Fruit fly (Drosophila melanogaster) whole organism, prepupa: ENCODE measurements around the gene gny.
A peak's percentile ranks its signal among the peaks of the same experiment; 100 is the strongest.

Source experiments
- CG10631 ChIP-seq: fragments of 200-800 bp; sonication (Bioruptor generic); optimal IDR thresholded peaks from 2 replicates; lab custom pipeline; 2016; ENCODE audit warnings: missing biosample characterization, missing genetic modification characterization
- CG10669 ChIP-seq: fragments of 200-800 bp; sonication (Bioruptor generic); optimal IDR thresholded peaks from 3 replicates; lab custom pipeline; 2018; ENCODE audit warnings: missing biosample characterization, mild to moderate bottlenecking, missing genetic modification characterization, moderate library complexity
- CG11762 ChIP-seq: fragments of 200-800 bp; sonication (Bioruptor generic); optimal IDR thresholded peaks from 3 replicates; lab custom pipeline; 2016; ENCODE audit warnings: missing biosample characterization, missing genetic modification characterization; ENCODE audit not compliant: insufficient read depth
- CG11902 ChIP-seq: fragments of 200-800 bp; sonication (Bioruptor generic); optimal IDR thresholded peaks from 3 replicates; lab custom pipeline; 2016; ENCODE audit warnings: missing biosample characterization, missing genetic modification characterization
- CG15336 ChIP-seq: fragments of 200-800 bp; sonication (Bioruptor generic); IDR thresholded peaks from 2 replicates; pipeline ENCODE4 v1.3.6; 2022; ENCODE audit warnings: missing biosample characterization, missing genetic modification characterization
- CG1621 ChIP-seq: fragments of 200-800 bp; sonication (Bioruptor generic); optimal IDR thresholded peaks from 3 replicates; lab custom pipeline; 2018; ENCODE audit warnings: missing biosample characterization, mild to moderate bottlenecking, missing genetic modification characterization
- CG16779 ChIP-seq: fragments of 200-800 bp; sonication (Bioruptor generic); optimal IDR thresholded peaks from 3 replicates; lab custom pipeline; 2017; ENCODE audit warnings: missing biosample characterization, mild to moderate bottlenecking, missing genetic modification characterization
- CG3032 ChIP-seq: fragments of 200-800 bp; optimal IDR thresholded peaks from 2 replicates; lab custom pipeline; 2019; ENCODE audit warnings: missing biosample characterization, mild to moderate bottlenecking, missing genetic modification characterization, moderate library complexity
- CG31627 ChIP-seq: fragments of 200-800 bp; sonication (Bioruptor generic); optimal IDR thresholded peaks from 3 replicates; lab custom pipeline; 2016; ENCODE audit warnings: missing biosample characterization, missing genetic modification characterization
- CG32006 ChIP-seq: fragments of 200-800 bp; sonication (Bioruptor generic); optimal IDR thresholded peaks from 3 replicates; lab custom pipeline; 2017; ENCODE audit warnings: missing biosample characterization, mild to moderate bottlenecking, missing genetic modification characterization
- CG34406 ChIP-seq: fragments of 200-800 bp; sonication (Bioruptor generic); optimal IDR thresholded peaks from 3 replicates; lab custom pipeline; 2016; ENCODE audit warnings: missing biosample characterization, missing genetic modification characterization
- CG3919 ChIP-seq: fragments of 200-800 bp; sonication (Bioruptor generic); optimal IDR thresholded peaks from 3 replicates; lab custom pipeline; 2016; ENCODE audit warnings: missing biosample characterization, missing genetic modification characterization
- CG4318 ChIP-seq: fragments of 200-800 bp; sonication (Bioruptor generic); optimal IDR thresholded peaks from 3 replicates; lab custom pipeline; 2017; ENCODE audit warnings: missing biosample characterization, mild to moderate bottlenecking, missing genetic modification characterization
- CG6163 ChIP-seq: fragments of 200-800 bp; sonication (Bioruptor generic); IDR thresholded peaks from 3 replicates; pipeline ENCODE4 v1.3.6; 2022; ENCODE audit warnings: missing biosample characterization, missing genetic modification characterization
- CG6792 ChIP-seq: fragments of 200-800 bp; sonication (Bioruptor generic); optimal IDR thresholded peaks from 3 replicates; lab custom pipeline; 2016; ENCODE audit warnings: missing biosample characterization, missing genetic modification characterization
- CG6808 ChIP-seq: fragments of 200-800 bp; sonication (Bioruptor generic); optimal IDR thresholded peaks from 3 replicates; lab custom pipeline; 2017; ENCODE audit warnings: missing biosample characterization, missing genetic modification characterization, mild to moderate bottlenecking, moderate library complexity, missing genetic modification reagents
- CG6854 ChIP-seq: fragments of 200-800 bp; sonication (Bioruptor generic); optimal IDR thresholded peaks from 2 replicates; lab custom pipeline; 2017; ENCODE audit warnings: missing biosample characterization, mild to moderate bottlenecking, missing genetic modification characterization
- CG7368 ChIP-seq: fragments of 200-800 bp; sonication (Bioruptor generic); optimal IDR thresholded peaks from 3 replicates; lab custom pipeline; 2016; ENCODE audit warnings: missing biosample characterization, missing genetic modification characterization
- CG8632 ChIP-seq: fragments of 200-800 bp; sonication (Bioruptor generic); optimal IDR thresholded peaks from 3 replicates; lab custom pipeline; 2016; ENCODE audit warnings: missing biosample characterization, missing genetic modification characterization
- CG9139 ChIP-seq: fragments of 200-800 bp; sonication (Bioruptor generic); optimal IDR thresholded peaks from 3 replicates; lab custom pipeline; 2017; ENCODE audit warnings: missing biosample characterization, mild to moderate bottlenecking, missing genetic modification characterization
- Eip78C ChIP-seq: fragments of 200-800 bp; sonication (Bioruptor generic); peaks from one replicate; lab custom pipeline; 2016; ENCODE audit warnings: missing biosample characterization, missing genetic modification characterization
- Eip93F ChIP-seq: fragments of 200-800 bp; sonication (Bioruptor generic); optimal IDR thresholded peaks from 2 replicates; lab custom pipeline; 2016; ENCODE audit warnings: missing biosample characterization, mild to moderate bottlenecking, missing genetic modification characterization
- Ets96B ChIP-seq: fragments of 200-800 bp; optimal IDR thresholded peaks from 2 replicates; lab custom pipeline; 2019; ENCODE audit warnings: missing biosample characterization, mild to moderate bottlenecking, missing genetic modification characterization, moderate library complexity
- Hr38 ChIP-seq: sonication (Bioruptor generic); optimal IDR thresholded peaks from 2 replicates; lab custom pipeline; 2016; ENCODE audit warnings: missing biosample characterization, missing genetic modification characterization
- Hr39 ChIP-seq: fragments of 200-800 bp; sonication (Bioruptor generic); optimal IDR thresholded peaks from 2 replicates; lab custom pipeline; 2016; ENCODE audit warnings: missing biosample characterization, missing genetic modification characterization
- Hr4 ChIP-seq: fragments of 200-800 bp; sonication (Bioruptor generic); optimal IDR thresholded peaks from 3 replicates; lab custom pipeline; 2016; ENCODE audit warnings: missing biosample characterization, missing genetic modification characterization
- Met ChIP-seq: fragments of 200-800 bp; sonication (Bioruptor generic); optimal IDR thresholded peaks from 3 replicates; lab custom pipeline; 2016; ENCODE audit warnings: missing biosample characterization, missing genetic modification characterization
- OdsH ChIP-seq: fragments of 200-800 bp; sonication (Bioruptor generic); optimal IDR thresholded peaks from 3 replicates; lab custom pipeline; 2016; ENCODE audit warnings: missing biosample characterization, missing genetic modification characterization
- Smox ChIP-seq: fragments of 200-800 bp; sonication (Bioruptor generic); optimal IDR thresholded peaks from 3 replicates; lab custom pipeline; 2016; ENCODE audit warnings: missing biosample characterization, missing genetic modification characterization
- Sox15 ChIP-seq: fragments of 200-800 bp; sonication (Bioruptor generic); optimal IDR thresholded peaks from 3 replicates; lab custom pipeline; 2016; ENCODE audit warnings: missing biosample characterization, missing genetic modification characterization
- achi ChIP-seq: fragments of 200-800 bp; sonication (Bioruptor generic); optimal IDR thresholded peaks from 3 replicates; lab custom pipeline; 2016; ENCODE audit warnings: missing biosample characterization, missing genetic modification characterization
- acj6 ChIP-seq: fragments of 200-800 bp; sonication (Bioruptor generic); optimal IDR thresholded peaks from 3 replicates; lab custom pipeline; 2016; ENCODE audit warnings: missing biosample characterization, missing genetic modification characterization
- cyc ChIP-seq: fragments of 200-800 bp; sonication (Bioruptor generic); optimal IDR thresholded peaks from 3 replicates; lab custom pipeline; 2016; ENCODE audit warnings: missing biosample characterization, missing genetic modification characterization
- dsx ChIP-seq: fragments of 200-800 bp; optimal IDR thresholded peaks from 3 replicates; lab custom pipeline; 2019; ENCODE audit warnings: missing biosample characterization, mild to moderate bottlenecking, missing genetic modification characterization, moderate library complexity; ENCODE audit not compliant: poor library complexity, severe bottlenecking
- esn ChIP-seq: fragments of 200-800 bp; sonication (Bioruptor generic); optimal IDR thresholded peaks from 2 replicates; lab custom pipeline; 2016; ENCODE audit warnings: missing biosample characterization, mild to moderate bottlenecking, missing genetic modification characterization, moderate library complexity
- fd59A ChIP-seq: fragments of 200-800 bp; sonication (Bioruptor generic); optimal IDR thresholded peaks from 2 replicates; lab custom pipeline; 2017; ENCODE audit warnings: missing biosample characterization, mild to moderate bottlenecking, missing genetic modification characterization, missing genetic modification reagents
- fd85E ChIP-seq: fragments of 200-800 bp; sonication (Bioruptor generic); optimal IDR thresholded peaks from 3 replicates; lab custom pipeline; 2016; ENCODE audit warnings: missing biosample characterization, missing genetic modification characterization
- fkh ChIP-seq: fragments of 200-800 bp; sonication (Bioruptor generic); optimal IDR thresholded peaks from 3 replicates; lab custom pipeline; 2017; ENCODE audit warnings: missing biosample characterization, mild to moderate bottlenecking, missing genetic modification characterization, moderate library complexity
- lz ChIP-seq: fragments of 200-800 bp; sonication (Bioruptor generic); optimal IDR thresholded peaks from 3 replicates; lab custom pipeline; 2016; ENCODE audit warnings: missing biosample characterization, missing genetic modification characterization
- net ChIP-seq: fragments of 200-800 bp; sonication (Bioruptor generic); optimal IDR thresholded peaks from 3 replicates; lab custom pipeline; 2016; ENCODE audit warnings: missing biosample characterization, missing genetic modification characterization
- pdm3 ChIP-seq: fragments of 200-800 bp; sonication (Bioruptor generic); optimal IDR thresholded peaks from 3 replicates; lab custom pipeline; 2016; ENCODE audit warnings: missing biosample characterization, missing genetic modification characterization
- spab ChIP-seq: fragments of 200-800 bp; sonication (Bioruptor generic); optimal IDR thresholded peaks from 2 replicates; lab custom pipeline; 2017; ENCODE audit warnings: missing biosample characterization, mild to moderate bottlenecking, missing genetic modification characterization, missing genetic modification reagents
- ss ChIP-seq, 2 experiments: fragments of 200-800 bp; sonication (Bioruptor generic); optimal IDR thresholded peaks; 2 replicates in 1 of 2; 3 replicates in 1 of 2; lab custom pipeline; 2017 to 2018; ENCODE audit warnings: mild to moderate bottlenecking in 2 of 2, missing biosample characterization in 2 of 2, missing genetic modification characterization in 2 of 2, moderate library complexity in 1 of 2
- svp ChIP-seq: fragments of 200-800 bp; sonication (Bioruptor generic); peaks from one replicate; lab custom pipeline; 2016; ENCODE audit warnings: missing biosample characterization, missing genetic modification characterization
- vri ChIP-seq: fragments of 200-800 bp; sonication (Bioruptor generic); optimal IDR thresholded peaks from 3 replicates; lab custom pipeline; 2016; ENCODE audit warnings: missing biosample characterization, mild to moderate bottlenecking, missing genetic modification characterization

Gene gny

dm6 chr2L:10393467-10393866 lies 13.6 kb downstream of the gny start:
- peak; percentile 18 for TF ChIP-seq vri (GFP tag; lab: Kevin White, UChicago)
- no peak for TF ChIP-seq CG31627 (GFP tag; lab: Kevin White, UChicago)
- TF ChIP-seq, all 60 proteins: peak for 1

- TF ChIP-seq CG6854 (GFP tag; lab: Kevin White, UChicago) (no peak), CG16779 (no peak), CG32006 (GFP tag; lab: Kevin White, UChicago) (no peak), Smox (no peak), CG6792 (no peak), CG6163 (GFP tag; lab: Robert Waterston, UW) (no peak)
These were observed 15.1 kb downstream of the gny start for dm6 chr2L:10395035-10395434.

dm6 chr2L:10395642-10396487 lies 16.0 kb downstream of the gny start, which contains the start of gene Mdh1:
Gene Mdh1, minus strand, starts transcription at chr2L:10396332.
- no peak for TF ChIP-seq CG4318 (GFP tag; lab: Kevin White, UChicago)
- TF ChIP-seq lz = no peak
- no peak for TF ChIP-seq CG9139 (GFP tag; lab: Kevin White, UChicago)
- TF ChIP-seq CG3919 (GFP tag; lab: Kevin White, UChicago) = no peak
- no peak for TF ChIP-seq Smox
- no peak for TF ChIP-seq spab (GFP tag; lab: Kevin White, UChicago)
- no peak for TF ChIP-seq CG6792
- no peak for TF ChIP-seq CG3032 (tag; lab: Kevin White, UChicago)
- TF ChIP-seq Sox15 (GFP tag; lab: Kevin White, UChicago) = no peak
- TF ChIP-seq CG7368 (GFP tag; lab: Kevin White, UChicago) = no peak
- TF ChIP-seq fd59A (GFP tag; lab: Kevin White, UChicago) = no peak
- no peak for TF ChIP-seq CG11762 (GFP tag; lab: Kevin White, UChicago)
- no peak for TF ChIP-seq pdm3 (GFP tag; lab: Kevin White, UChicago)
- no peak for TF ChIP-seq CG34406
- no peak for TF ChIP-seq CG11902 (GFP tag; lab: Kevin White, UChicago)
- TF ChIP-seq Hr39 (GFP tag; lab: Kevin White, UChicago) = no peak
- no peak for TF ChIP-seq dsx
- no peak for TF ChIP-seq acj6 (GFP tag; lab: Kevin White, UChicago)
- no peak for TF ChIP-seq Ets96B (tag; lab: Kevin White, UChicago)
- no peak for TF ChIP-seq net (GFP tag; lab: Kevin White, UChicago)
- TF ChIP-seq ss (GFP tag; optimal IDR thresholded peaks at IDR 0.05; lab: Kevin White, UChicago) = peak; percentile 11 to 40
- TF ChIP-seq Eip78C (GFP tag; lab: Kevin White, UChicago) = peak; percentile 64
- no peak for TF ChIP-seq CG8632 (GFP tag; lab: Kevin White, UChicago)
- TF ChIP-seq CG10669 (GFP tag; lab: Kevin White, UChicago) = no peak
- peak; percentile 18 for TF ChIP-seq Eip93F (GFP tag; lab: Kevin White, UChicago)
- peak; percentile 4 for TF ChIP-seq CG6808 (GFP tag; lab: Kevin White, UChicago)
- no peak for TF ChIP-seq cyc (GFP tag; lab: Kevin White, UChicago)
- TF ChIP-seq vri (GFP tag; lab: Kevin White, UChicago) = peak; percentile 55
- TF ChIP-seq fkh (GFP tag; lab: Kevin White, UChicago) = no peak
- TF ChIP-seq esn (GFP tag; lab: Kevin White, UChicago) = no peak
- no peak for TF ChIP-seq CG15336 (GFP tag; lab: Robert Waterston, UW)
- TF ChIP-seq Hr4 (GFP tag; lab: Kevin White, UChicago) = no peak
- no peak for TF ChIP-seq CG1621 (tag; lab: Kevin White, UChicago)
- TF ChIP-seq OdsH (GFP tag; lab: Kevin White, UChicago) = no peak
- no peak for TF ChIP-seq svp (GFP tag; lab: Kevin White, UChicago)
- no peak for TF ChIP-seq fd85E (GFP tag; lab: Kevin White, UChicago)
- TF ChIP-seq Met = no peak
- no peak for TF ChIP-seq Hr38 (GFP tag; lab: Kevin White, UChicago)
- no peak for TF ChIP-seq CG6854 (GFP tag; lab: Kevin White, UChicago)
- no peak for TF ChIP-seq achi
- TF ChIP-seq CG6163 (GFP tag; lab: Robert Waterston, UW) = no peak
- no peak for TF ChIP-seq CG10631 (GFP tag; lab: Kevin White, UChicago)
- TF ChIP-seq, all 60 proteins: peak for 5
